Fruit fly (Drosophila melanogaster): Measurements from ENCODE around the gene cact.

Gene cact

dm6 chr2L:16275177-16275808 is 50.7 kb downstream of the cact start:
- TF ChIP-seq CG33017 (tag; optimal IDR thresholded peaks at IDR 0.05) (no peak), bab1 (GFP tag; optimal IDR thresholded peaks at IDR 0.05) (no peak), cnc (optimal IDR thresholded peaks at IDR 0.05) (no peak), CG14711 (tag; optimal IDR thresholded peaks at IDR 0.05) (no peak), cic (GFP tag; optimal IDR thresholded peaks at IDR 0.05) (no peak), ovo (GFP tag; optimal IDR thresholded peaks at IDR 0.05) (no peak), Crg-1 (GFP tag; optimal IDR thresholded peaks at IDR 0.05) (no peak), CG1620 (GFP tag; optimal IDR thresholded peaks at IDR 0.05) (no peak), CG12768 (GFP tag; optimal IDR thresholded peaks at IDR 0.05) (no peak), Mnt (GFP tag; optimal IDR thresholded peaks at IDR 0.05) (no peak), toe (GFP tag; optimal IDR thresholded peaks at IDR 0.05) (no peak), CG7101 (tag; optimal IDR thresholded peaks at IDR 0.05) (no peak), CG5204 (GFP tag; optimal IDR thresholded peaks at IDR 0.05) (no peak)

- TF ChIP-seq pad (GFP tag; optimal IDR thresholded peaks at IDR 0.05) (peak; percentile 14), ovo (GFP tag; optimal IDR thresholded peaks at IDR 0.05) (peak; percentile 24), CG5204 (GFP tag; optimal IDR thresholded peaks at IDR 0.05) (no peak), tj (GFP tag; optimal IDR thresholded peaks at IDR 0.05) (peak; percentile 70), cic (GFP tag; optimal IDR thresholded peaks at IDR 0.05) (peak; percentile 5)
Observed at dm6 chr2L:16274100-16274499, 51.9 kb downstream of the cact start.

dm6 chr2L:16273439-16273838 is 52.6 kb downstream of the cact start:
- TF ChIP-seq pad (GFP tag; optimal IDR thresholded peaks at IDR 0.05) (no peak), CG14711 (tag; optimal IDR thresholded peaks at IDR 0.05) (no peak), Crg-1 (GFP tag; optimal IDR thresholded peaks at IDR 0.05) (no peak), tj (GFP tag; optimal IDR thresholded peaks at IDR 0.05) (peak; percentile 92), cic (GFP tag; optimal IDR thresholded peaks at IDR 0.05) (peak; percentile 31), CG7045 (GFP tag; optimal IDR thresholded peaks at IDR 0.05) (no peak), cnc (optimal IDR thresholded peaks at IDR 0.05) (no peak), ovo (GFP tag; optimal IDR thresholded peaks at IDR 0.05) (no peak), CG7101 (tag; optimal IDR thresholded peaks at IDR 0.05) (no peak), CG11617 (GFP tag; optimal IDR thresholded peaks at IDR 0.05) (no peak), Hr96 (GFP tag; optimal IDR thresholded peaks at IDR 0.05) (no peak), Mnt (GFP tag; optimal IDR thresholded peaks at IDR 0.05) (peak; percentile 6), CG33017 (tag; optimal IDR thresholded peaks at IDR 0.05) (peak; percentile 1), toe (GFP tag; optimal IDR thresholded peaks at IDR 0.05) (no peak), CG12768 (GFP tag; optimal IDR thresholded peaks at IDR 0.05) (no peak), CG5204 (GFP tag; optimal IDR thresholded peaks at IDR 0.05) (no peak), bab1 (GFP tag; optimal IDR thresholded peaks at IDR 0.05) (no peak), kay (GFP tag; ENCODE audit: borderline replicate concordance) (peak; percentile 53), CG1620 (GFP tag; optimal IDR thresholded peaks at IDR 0.05) (no peak), Clk (GFP tag; optimal IDR thresholded peaks at IDR 0.05) (no peak)

dm6 chr2L:16272730-16273129 is 53.3 kb downstream of the cact start:
- TF ChIP-seq CG14711 (tag; optimal IDR thresholded peaks at IDR 0.05): peak; percentile 28
- TF ChIP-seq tj (GFP tag; optimal IDR thresholded peaks at IDR 0.05): no peak
- no peak for TF ChIP-seq CG7045 (GFP tag; optimal IDR thresholded peaks at IDR 0.05)
- TF ChIP-seq CG5204 (GFP tag; optimal IDR thresholded peaks at IDR 0.05): no peak
- no peak for TF ChIP-seq CG33017 (tag; optimal IDR thresholded peaks at IDR 0.05)
- TF ChIP-seq Clk (GFP tag; optimal IDR thresholded peaks at IDR 0.05): no peak
- no peak for TF ChIP-seq bab1 (GFP tag; optimal IDR thresholded peaks at IDR 0.05)
- TF ChIP-seq kay (GFP tag; ENCODE audit: borderline replicate concordance): peak; percentile 86
- peak; percentile 60 for TF ChIP-seq CG7101 (tag; optimal IDR thresholded peaks at IDR 0.05)
- TF ChIP-seq toe (GFP tag; optimal IDR thresholded peaks at IDR 0.05): peak; percentile 31
- no peak for TF ChIP-seq cnc (optimal IDR thresholded peaks at IDR 0.05)
- peak; percentile 17 for TF ChIP-seq CG12768 (GFP tag; optimal IDR thresholded peaks at IDR 0.05)
- peak; percentile 82 for TF ChIP-seq cic (GFP tag; optimal IDR thresholded peaks at IDR 0.05)
- TF ChIP-seq CG1620 (GFP tag; optimal IDR thresholded peaks at IDR 0.05): peak; percentile 11
- peak; percentile 8 for TF ChIP-seq pad (GFP tag; optimal IDR thresholded peaks at IDR 0.05)
- TF ChIP-seq Crg-1 (GFP tag; optimal IDR thresholded peaks at IDR 0.05): no peak
- TF ChIP-seq CG11617 (GFP tag; optimal IDR thresholded peaks at IDR 0.05): no peak
- peak; percentile 33 for TF ChIP-seq Mnt (GFP tag; optimal IDR thresholded peaks at IDR 0.05)
- peak; percentile 56 for TF ChIP-seq ovo (GFP tag; optimal IDR thresholded peaks at IDR 0.05)
- no peak for TF ChIP-seq Hr96 (GFP tag; optimal IDR thresholded peaks at IDR 0.05)

DNA sequence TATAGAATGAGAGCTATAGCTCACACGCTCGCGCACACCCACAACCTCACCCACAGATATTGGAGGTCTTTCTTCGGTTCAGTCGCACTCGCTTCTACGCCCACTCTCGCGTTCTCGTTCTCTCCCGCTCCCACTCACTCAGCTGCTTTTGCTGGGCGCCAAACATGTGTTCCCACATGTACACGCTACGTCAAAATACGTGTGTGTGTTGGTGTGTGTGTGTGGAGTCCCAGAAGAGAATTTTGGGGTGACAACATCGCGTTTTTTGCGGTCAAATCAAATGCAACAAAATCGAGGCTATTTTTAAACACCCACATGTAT is 54.6 kb downstream of the cact start:
- TF ChIP-seq kay (GFP tag; ENCODE audit: borderline replicate concordance): peak; percentile 62
- peak; percentile 85 for TF ChIP-seq Mnt (GFP tag; optimal IDR thresholded peaks at IDR 0.05)
- TF ChIP-seq pad (GFP tag; optimal IDR thresholded peaks at IDR 0.05): peak; percentile 73
- no peak for TF ChIP-seq Crg-1 (GFP tag; optimal IDR thresholded peaks at IDR 0.05)
- TF ChIP-seq cic (GFP tag; optimal IDR thresholded peaks at IDR 0.05): peak; percentile 95

DNA sequence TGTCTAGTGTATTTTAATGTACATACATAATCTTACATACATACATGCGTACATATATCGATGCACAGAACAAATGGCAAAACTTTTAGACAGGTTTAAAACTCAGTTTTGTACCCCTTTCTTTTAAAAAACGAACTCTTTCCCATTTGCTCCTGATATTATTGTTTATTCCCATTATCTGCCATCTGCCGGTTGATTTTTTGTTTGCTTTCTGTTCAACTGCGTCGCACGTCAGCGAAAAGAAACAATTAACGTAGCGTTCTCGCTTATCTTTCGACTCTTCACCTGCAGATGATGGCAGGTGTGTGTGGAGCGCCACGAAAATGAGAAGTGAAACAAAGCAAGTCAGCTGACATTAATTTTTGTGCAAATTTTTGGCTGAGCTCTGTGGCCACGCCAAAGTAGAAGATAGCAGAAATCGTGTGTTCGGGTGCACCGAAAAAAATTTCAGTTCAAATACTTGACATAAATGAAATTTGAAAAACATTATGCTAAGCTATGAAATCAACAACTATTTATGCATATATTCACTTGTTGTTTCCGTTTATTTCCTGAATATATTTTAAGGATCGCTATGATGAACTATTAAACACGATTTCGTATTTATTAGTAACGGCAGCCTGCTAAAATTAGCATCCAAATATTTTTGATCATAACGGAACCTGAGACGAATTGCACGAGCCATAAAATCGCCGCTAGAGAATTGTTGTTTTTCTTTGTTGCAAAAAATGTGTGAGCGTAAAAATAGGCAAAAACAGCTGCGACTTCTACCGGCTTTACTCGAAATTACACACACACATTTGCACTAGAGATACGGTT is 55.1 kb downstream of the cact start:
- TF ChIP-seq CG11617 (GFP tag; optimal IDR thresholded peaks at IDR 0.05) (peak; percentile 31), cic (GFP tag; optimal IDR thresholded peaks at IDR 0.05) (no peak), CG14711 (tag; optimal IDR thresholded peaks at IDR 0.05) (peak; percentile 45), CG7101 (tag; optimal IDR thresholded peaks at IDR 0.05) (peak; percentile 50), CG33017 (tag; optimal IDR thresholded peaks at IDR 0.05) (no peak), Mnt (GFP tag; optimal IDR thresholded peaks at IDR 0.05) (no peak), Hr96 (GFP tag; optimal IDR thresholded peaks at IDR 0.05) (no peak), CG5204 (GFP tag; optimal IDR thresholded peaks at IDR 0.05) (no peak), kay (GFP tag; ENCODE audit: borderline replicate concordance) (peak; percentile 85), cnc (optimal IDR thresholded peaks at IDR 0.05) (no peak), CG12768 (GFP tag; optimal IDR thresholded peaks at IDR 0.05) (peak; percentile 4), bab1 (GFP tag; optimal IDR thresholded peaks at IDR 0.05) (peak; percentile 22), CG7045 (GFP tag; optimal IDR thresholded peaks at IDR 0.05) (peak; percentile 17), Crg-1 (GFP tag; optimal IDR thresholded peaks at IDR 0.05) (no peak), toe (GFP tag; optimal IDR thresholded peaks at IDR 0.05) (peak; percentile 46), CG1620 (GFP tag; optimal IDR thresholded peaks at IDR 0.05) (peak; percentile 15), ovo (GFP tag; optimal IDR thresholded peaks at IDR 0.05) (peak; percentile 67), tj (GFP tag; optimal IDR thresholded peaks at IDR 0.05) (peak; percentile 34), pad (GFP tag; optimal IDR thresholded peaks at IDR 0.05) (no peak)
